Fruit fly (Drosophila melanogaster): ENCODE measurements around the gene loh.
A peak's percentile ranks its signal among the peaks of the same experiment; 100 is the strongest.

The loh gene

dm6 chr2L:10408122-10408576 is 34.2 kb upstream of the loh start, which contains the start of the genes Ip259 and RpS27A (continued):
- TF ChIP-seq chinmo (GFP tag; IDR thresholded peaks at IDR 0.05; ENCODE audit: partially characterized antibody) = no peak
- TF ChIP-seq CG7271 (tag; optimal IDR thresholded peaks at IDR 0.05) = peak; percentile 82
- peak; percentile 56 for TF ChIP-seq crc (GFP tag; optimal IDR thresholded peaks at IDR 0.05)
- TF ChIP-seq CG10654 (GFP tag; optimal IDR thresholded peaks at IDR 0.05) = peak; percentile 69
- TF ChIP-seq CG1529 (GFP tag; optimal IDR thresholded peaks at IDR 0.05) = peak; percentile 55
- TF ChIP-seq Hsf (GFP tag; optimal IDR thresholded peaks at IDR 0.05) = peak; percentile 80
- peak; percentile 39 for TF ChIP-seq repo (GFP tag; optimal IDR thresholded peaks at IDR 0.05)
- TF ChIP-seq insv (GFP tag; optimal IDR thresholded peaks at IDR 0.05) = peak in 1 of 2 experiments; percentile 62
- TF ChIP-seq shn (GFP tag; optimal IDR thresholded peaks at IDR 0.05) = peak; percentile 70
- no peak for TF ChIP-seq Abd-B (GFP tag; optimal IDR thresholded peaks at IDR 0.05)
- peak; percentile 47 for TF ChIP-seq CG16863 (GFP tag; optimal IDR thresholded peaks at IDR 0.05)
- TF ChIP-seq CG43689 (GFP tag; IDR thresholded peaks at IDR 0.05) = no peak
- peak; percentile 96 for TF ChIP-seq pfk (GFP tag; optimal IDR thresholded peaks at IDR 0.05)
- peak; percentile 47 for TF ChIP-seq CG8281 (tag; optimal IDR thresholded peaks at IDR 0.05)
- TF ChIP-seq slou (GFP tag; optimal IDR thresholded peaks at IDR 0.05) = peak; percentile 77
- peak; percentile 70 for TF ChIP-seq Asciz (GFP tag; optimal IDR thresholded peaks at IDR 0.05)
- peak; percentile 61 for TF ChIP-seq Vsx1 (GFP tag; optimal IDR thresholded peaks at IDR 0.05)
- no peak for TF ChIP-seq sna (GFP tag; IDR thresholded peaks at IDR 0.05; ENCODE audit: partially characterized antibody)
- no peak; the same call in 1 of the 2 replicates for TF ChIP-seq Ada2b (GFP tag; IDR thresholded peaks at IDR 0.05)
- peak; percentile 69; the same call in 1 of the 2 replicates for TF ChIP-seq bowl (GFP tag; IDR thresholded peaks at IDR 0.05)
- TF ChIP-seq Xrp1 (GFP tag; IDR thresholded peaks at IDR 0.05) = no peak
- peak; percentile 98 for TF ChIP-seq CG11723 (GFP tag; optimal IDR thresholded peaks at IDR 0.05)
- no peak for TF ChIP-seq bigmax (GFP tag; optimal IDR thresholded peaks at IDR 0.05)
- TF ChIP-seq MESR4 (GFP tag; optimal IDR thresholded peaks at IDR 0.05) = peak; percentile 100
- TF ChIP-seq Usf (GFP tag; optimal IDR thresholded peaks at IDR 0.05) = peak; percentile 78
- TF ChIP-seq en (GFP tag; optimal IDR thresholded peaks at IDR 0.05) = peak; percentile 63
- TF ChIP-seq CG12071 (GFP tag; optimal IDR thresholded peaks at IDR 0.05) = no peak
- peak; percentile 77; the same call in 1 of the 3 replicates for TF ChIP-seq dysf (GFP tag; IDR thresholded peaks at IDR 0.05)
- peak; percentile 71 for TF ChIP-seq HmgZ (tag; optimal IDR thresholded peaks at IDR 0.05)
- TF ChIP-seq CG34224 (GFP tag; IDR thresholded peaks at IDR 0.05; ENCODE audit: partially characterized antibody) = no peak; the same call in 2 of the 3 replicates
- peak; percentile 7 for TF ChIP-seq CG5245 (GFP tag; optimal IDR thresholded peaks at IDR 0.05)
- peak; percentile 48; the same call in 1 of the 2 replicates for TF ChIP-seq MBD-R2 (GFP tag; IDR thresholded peaks at IDR 0.05)
- no peak for TF ChIP-seq CG10462 (GFP tag; optimal IDR thresholded peaks at IDR 0.05)
- TF ChIP-seq CG7987 (GFP tag; optimal IDR thresholded peaks at IDR 0.05) = peak; percentile 91
- TF ChIP-seq HLHmδ (GFP tag; optimal IDR thresholded peaks at IDR 0.05) = peak; percentile 86
- peak; percentile 65 for TF ChIP-seq odd (GFP tag; optimal IDR thresholded peaks at IDR 0.05)
- peak; percentile 71 for TF ChIP-seq PHDP (tag; optimal IDR thresholded peaks at IDR 0.05)
- TF ChIP-seq ro (GFP tag; IDR thresholded peaks at IDR 0.05) = no peak
- peak; percentile 42 for TF ChIP-seq Myb (GFP tag; optimal IDR thresholded peaks at IDR 0.05)
- peak; percentile 55 for TF ChIP-seq Bteb2 (GFP tag; optimal IDR thresholded peaks at IDR 0.05)
- no peak for TF ChIP-seq Dll (GFP tag; IDR thresholded peaks at IDR 0.05; ENCODE audit: partially characterized antibody)
- peak; percentile 84 for TF ChIP-seq CG9876 (GFP tag; optimal IDR thresholded peaks at IDR 0.05)
- no peak for TF ChIP-seq HLH4C (GFP tag; IDR thresholded peaks at IDR 0.05; ENCODE audit: partially characterized antibody)
- peak; percentile 86; the same call in 1 of the 2 replicates for TF ChIP-seq Rfx (GFP tag; IDR thresholded peaks at IDR 0.05)
- TF ChIP-seq salm (tag; optimal IDR thresholded peaks at IDR 0.05) = peak; percentile 21
- TF ChIP-seq CG6689 (GFP tag; IDR thresholded peaks at IDR 0.05) = peak; percentile 59
- TF ChIP-seq CG32772 (GFP tag; IDR thresholded peaks at IDR 0.05) = no peak; the same call in 1 of the 2 replicates
- TF ChIP-seq jigr1 (GFP tag; IDR thresholded peaks at IDR 0.05) = no peak
- TF ChIP-seq danr (GFP tag; IDR thresholded peaks at IDR 0.05) = peak; percentile 40; the same call in 1 of the 2 replicates
- TF ChIP-seq CG12104 (GFP tag; optimal IDR thresholded peaks at IDR 0.05) = peak; percentile 85
